Fruit fly (Drosophila melanogaster) whole organism, embryonic: ENCODE results near the gene Als2.
A peak's percentile ranks its signal among the peaks of the same experiment; 100 is the strongest.

Source experiments
- Atf3 ChIP-seq: fragments of 200-800 bp; sonication (Bioruptor generic); optimal IDR thresholded peaks from 3 replicates; lab custom pipeline; 2016; ENCODE audit warnings: missing biosample characterization, missing genetic modification characterization
- CG1024 ChIP-seq: fragments of 200-800 bp; sonication (Bioruptor generic); IDR thresholded peaks from 2 replicates; pipeline ENCODE4 v1.3.6; 2022; ENCODE audit warnings: missing biosample characterization, missing genetic modification characterization
- CG10321 ChIP-seq: fragments of 200-800 bp; sonication (Bioruptor generic); IDR thresholded peaks from 2 replicates; pipeline ENCODE4 v1.3.6; 2022; ENCODE audit warnings: missing biosample characterization, missing genetic modification characterization
- CG10431 ChIP-seq: fragments of 200-800 bp; sonication (Bioruptor generic); optimal IDR thresholded peaks from 3 replicates; lab custom pipeline; 2018; ENCODE audit warnings: missing biosample characterization, mild to moderate bottlenecking, missing genetic modification characterization
- CG11504 ChIP-seq: fragments of 200-800 bp; sonication (Bioruptor generic); optimal IDR thresholded peaks from 3 replicates; lab custom pipeline; 2019; ENCODE audit warnings: missing biosample characterization, mild to moderate bottlenecking, missing genetic modification characterization, moderate library complexity
- CG14710 ChIP-seq: fragments of 200-800 bp; sonication (Bioruptor generic); optimal IDR thresholded peaks from 3 replicates; lab custom pipeline; 2019; ENCODE audit warnings: missing biosample characterization, mild to moderate bottlenecking, missing genetic modification characterization, moderate library complexity
- CG14965 ChIP-seq: fragments of 200-800 bp; sonication (Bioruptor generic); optimal IDR thresholded peaks from 2 replicates; lab custom pipeline; 2016; ENCODE audit warnings: missing biosample characterization, missing genetic modification characterization, borderline replicate concordance
- CG1603 ChIP-seq: fragments of 200-800 bp; sonication (Bioruptor generic); optimal IDR thresholded peaks from 2 replicates; lab custom pipeline; 2019; ENCODE audit warnings: missing biosample characterization, mild to moderate bottlenecking, missing genetic modification characterization, moderate library complexity
- CG16813 ChIP-seq: fragments of 200-800 bp; sonication (Bioruptor generic); IDR thresholded peaks from 3 replicates; pipeline ENCODE4 v1.3.6; 2022; ENCODE audit warnings: missing biosample characterization, missing genetic modification characterization; ENCODE audit not compliant: partially characterized antibody
- CG16815 ChIP-seq: fragments of 200-800 bp; sonication (Bioruptor generic); optimal IDR thresholded peaks from 3 replicates; lab custom pipeline; 2017; ENCODE audit warnings: missing biosample characterization, mild to moderate bottlenecking, missing genetic modification characterization
- CG17186 ChIP-seq: fragments of 200-800 bp; sonication (Bioruptor generic); optimal IDR thresholded peaks from 3 replicates; lab custom pipeline; 2017; ENCODE audit warnings: missing biosample characterization, missing genetic modification reagents, missing genetic modification characterization
- CG17328 ChIP-seq: fragments of 200-800 bp; sonication (Bioruptor generic); IDR thresholded peaks from 2 replicates; pipeline ENCODE4 v1.3.6; 2022; ENCODE audit warnings: missing biosample characterization, missing genetic modification characterization
- CG1792 ChIP-seq: fragments of 200-800 bp; sonication (Bioruptor generic); optimal IDR thresholded peaks from 2 replicates; lab custom pipeline; 2016; ENCODE audit warnings: missing biosample characterization, missing genetic modification characterization
- CG3281 ChIP-seq: fragments of 200-800 bp; sonication (Bioruptor generic); optimal IDR thresholded peaks from 3 replicates; lab custom pipeline; 2017; ENCODE audit warnings: missing biosample characterization, mild to moderate bottlenecking, missing genetic modification characterization
- CG34376 ChIP-seq: fragments of 200-800 bp; sonication (Bioruptor generic); optimal IDR thresholded peaks from 2 replicates; lab custom pipeline; 2018; ENCODE audit warnings: missing biosample characterization, mild to moderate bottlenecking, missing genetic modification characterization
- CG6654 ChIP-seq: fragments of 200-800 bp; sonication (Bioruptor generic); optimal IDR thresholded peaks from 2 replicates; lab custom pipeline; 2017; ENCODE audit warnings: missing biosample characterization, mild to moderate bottlenecking, missing genetic modification characterization
- CG7556 ChIP-seq: fragments of 200-800 bp; sonication (Bioruptor generic); optimal IDR thresholded peaks from 2 replicates; lab custom pipeline; 2017; ENCODE audit warnings: missing biosample characterization, mild to moderate bottlenecking, missing genetic modification characterization
- CG8478 ChIP-seq: fragments of >200 bp; optimal IDR thresholded peaks from 2 replicates; lab custom pipeline; 2018
- CG9215 ChIP-seq: fragments of 200-800 bp; sonication (Bioruptor generic); IDR thresholded peaks from 2 replicates; pipeline ENCODE4 v1.3.6; 2022; ENCODE audit warnings: missing biosample characterization, missing genetic modification characterization
- CG9609 ChIP-seq: fragments of 200-800 bp; sonication (Bioruptor generic); optimal IDR thresholded peaks from 3 replicates; lab custom pipeline; 2016; ENCODE audit warnings: missing biosample characterization, missing genetic modification characterization
- CG9727 ChIP-seq: fragments of 200-800 bp; sonication (Bioruptor generic); optimal IDR thresholded peaks from 3 replicates; lab custom pipeline; 2017; ENCODE audit warnings: missing biosample characterization, mild to moderate bottlenecking, missing genetic modification characterization
- CG9876 ChIP-seq: fragments of 200-800 bp; sonication (Bioruptor generic); optimal IDR thresholded peaks from 2 replicates; lab custom pipeline; 2016; ENCODE audit warnings: missing biosample characterization, missing genetic modification characterization
- Deaf1 ChIP-seq: fragments of 200-800 bp; optimal IDR thresholded peaks from 3 replicates; lab custom pipeline; 2019; ENCODE audit warnings: missing biosample characterization, mild to moderate bottlenecking, missing genetic modification characterization, moderate library complexity
- Dek ChIP-seq: fragments of 200-800 bp; sonication (Bioruptor generic); optimal IDR thresholded peaks from 3 replicates; lab custom pipeline; 2019; ENCODE audit warnings: missing biosample characterization, mild to moderate bottlenecking, missing genetic modification characterization, moderate library complexity
- Dref ChIP-seq: fragments of 200-800 bp; sonication (Bioruptor generic); IDR thresholded peaks from 2 replicates; pipeline ENCODE4 v1.3.6; 2022; ENCODE audit warnings: missing biosample characterization, missing genetic modification characterization
- Drgx ChIP-seq: fragments of 200-800 bp; sonication (Bioruptor generic); IDR thresholded peaks from 2 replicates; pipeline ENCODE4 v1.3.6; 2022; ENCODE audit warnings: missing biosample characterization, missing genetic modification characterization
- HHEX ChIP-seq: fragments of 200-800 bp; sonication (Bioruptor generic); optimal IDR thresholded peaks from 3 replicates; lab custom pipeline; 2017; ENCODE audit warnings: missing biosample characterization, mild to moderate bottlenecking, missing genetic modification characterization, missing genetic modification reagents
- HLH3B ChIP-seq: fragments of 200-800 bp; sonication (Bioruptor generic); IDR thresholded peaks from 2 replicates; pipeline ENCODE4 v1.3.6; 2022; ENCODE audit warnings: missing biosample characterization, missing genetic modification characterization
- HLHmδ ChIP-seq: fragments of 200-800 bp; sonication (Bioruptor generic); optimal IDR thresholded peaks from 2 replicates; lab custom pipeline; 2018; ENCODE audit warnings: missing biosample characterization, mild to moderate bottlenecking, missing genetic modification characterization, moderate library complexity
- Hsf ChIP-seq: fragments of 200-800 bp; sonication (Bioruptor generic); optimal IDR thresholded peaks from 3 replicates; lab custom pipeline; 2016; ENCODE audit warnings: missing biosample characterization, missing genetic modification characterization
- Rfx ChIP-seq: fragments of 200-800 bp; sonication (Bioruptor generic); IDR thresholded peaks from 2 replicates; pipeline ENCODE4 v1.3.6; 2022; ENCODE audit warnings: missing biosample characterization, missing genetic modification characterization
- Xbp1 ChIP-seq: fragments of 200-800 bp; sonication (Bioruptor generic); optimal IDR thresholded peaks from 3 replicates; lab custom pipeline; 2016; ENCODE audit warnings: missing biosample characterization, mild to moderate bottlenecking, missing genetic modification characterization
- al ChIP-seq: fragments of 200-800 bp; sonication (Bioruptor generic); IDR thresholded peaks from 2 replicates; pipeline ENCODE4 v1.3.6; 2022; ENCODE audit warnings: missing biosample characterization, missing genetic modification characterization
- ato ChIP-seq: fragments of 200-800 bp; sonication (Bioruptor generic); IDR thresholded peaks from 2 replicates; pipeline ENCODE4 v1.3.6; 2022; ENCODE audit warnings: missing biosample characterization, missing genetic modification characterization; ENCODE audit not compliant: partially characterized antibody
- ems ChIP-seq: fragments of 200-800 bp; sonication (Bioruptor generic); optimal IDR thresholded peaks from 3 replicates; lab custom pipeline; 2016; ENCODE audit warnings: missing biosample characterization, missing genetic modification characterization
- fd3F ChIP-seq: fragments of 200-800 bp; sonication (Bioruptor generic); optimal IDR thresholded peaks from 2 replicates; lab custom pipeline; 2018; ENCODE audit warnings: missing biosample characterization, mild to moderate bottlenecking, missing genetic modification characterization, moderate library complexity
- ftz-f1 ChIP-seq: fragments of 200-800 bp; sonication (Bioruptor generic); optimal IDR thresholded peaks from 2 replicates; lab custom pipeline; 2016; ENCODE audit warnings: missing biosample characterization, missing genetic modification characterization
- gcm ChIP-seq: fragments of 200-800 bp; sonication (Bioruptor generic); optimal IDR thresholded peaks from 2 replicates; lab custom pipeline; 2019; ENCODE audit warnings: missing biosample characterization, mild to moderate bottlenecking, missing genetic modification characterization, moderate library complexity
- gsb-n ChIP-seq: fragments of 200-800 bp; sonication (Bioruptor generic); optimal IDR thresholded peaks from 3 replicates; lab custom pipeline; 2018; ENCODE audit warnings: missing biosample characterization, mild to moderate bottlenecking, missing genetic modification characterization
- kni ChIP-seq: fragments of 200-800 bp; sonication (Bioruptor generic); optimal IDR thresholded peaks from 3 replicates; lab custom pipeline; 2017; ENCODE audit warnings: mild to moderate bottlenecking, missing biosample characterization, missing genetic modification reagents, missing genetic modification characterization
- lab ChIP-seq: fragments of 200-800 bp; sonication (Bioruptor generic); optimal IDR thresholded peaks from 3 replicates; lab custom pipeline; 2017; ENCODE audit warnings: missing biosample characterization, missing genetic modification characterization, mild to moderate bottlenecking, moderate library complexity, missing genetic modification reagents
- nerfin-2 ChIP-seq: fragments of 200-800 bp; sonication (Bioruptor generic); IDR thresholded peaks from 2 replicates; pipeline ENCODE4 v1.3.6; 2022; ENCODE audit warnings: missing biosample characterization, missing genetic modification characterization; ENCODE audit not compliant: partially characterized antibody
- pnt ChIP-seq: fragments of 200-800 bp; sonication (Bioruptor generic); optimal IDR thresholded peaks from 3 replicates; lab custom pipeline; 2016; ENCODE audit warnings: missing biosample characterization, missing genetic modification characterization
- pum ChIP-seq: fragments of 200-800 bp; sonication (Bioruptor generic); optimal IDR thresholded peaks from 2 replicates; lab custom pipeline; 2016; ENCODE audit warnings: missing biosample characterization, missing genetic modification characterization
- pzg ChIP-seq: fragments of 200-800 bp; sonication (Bioruptor generic); optimal IDR thresholded peaks from 3 replicates; lab custom pipeline; 2018; ENCODE audit warnings: missing biosample characterization, mild to moderate bottlenecking, missing genetic modification characterization, moderate library complexity
- repo ChIP-seq: fragments of 200-800 bp; sonication (Bioruptor generic); optimal IDR thresholded peaks from 2 replicates; lab custom pipeline; 2016; ENCODE audit warnings: missing biosample characterization, missing genetic modification characterization
- scrt ChIP-seq: fragments of 200-800 bp; sonication (Bioruptor generic); optimal IDR thresholded peaks from 2 replicates; lab custom pipeline; 2018; ENCODE audit warnings: missing biosample characterization, mild to moderate bottlenecking, missing genetic modification characterization, moderate library complexity
- seq ChIP-seq: fragments of 200-800 bp; sonication (Bioruptor generic); IDR thresholded peaks from 2 replicates; pipeline ENCODE4 v1.3.6; 2022; ENCODE audit warnings: missing biosample characterization, missing genetic modification characterization
- tgo ChIP-seq: fragments of 200-800 bp; sonication (Bioruptor generic); IDR thresholded peaks from 3 replicates; pipeline ENCODE4 v1.3.6; 2022; ENCODE audit warnings: missing biosample characterization, missing genetic modification characterization
- tna ChIP-seq: fragments of 200-800 bp; sonication (Bioruptor generic); IDR thresholded peaks from 2 replicates; pipeline ENCODE4 v1.3.6; 2022; ENCODE audit warnings: missing biosample characterization, missing genetic modification characterization; ENCODE audit not compliant: partially characterized antibody
- yki ChIP-seq: fragments of >200 bp; optimal IDR thresholded peaks from 3 replicates; lab custom pipeline; 2018

The Als2 gene

dm6 chr3L:21679687-21680086, at the start of gene Als2, which contains the start of gene CG11248 (continued):
- TF ChIP-seq ftz-f1 (GFP tag; lab: Kevin White, UChicago) (no peak), kni (GFP tag; lab: Kevin White, UChicago) (no peak), CG17328 (peak; percentile 45; the same call in 1 of the 2 replicates), gcm (GFP tag; lab: Kevin White, UChicago) (no peak), CG14710 (tag; lab: Kevin White, UChicago) (peak; percentile 88), CG17186 (peak; percentile 50), Dref (GFP tag; lab: Robert Waterston, UW) (no peak), CG10431 (GFP tag; lab: Kevin White, UChicago) (no peak), Hsf (GFP tag; lab: Kevin White, UChicago) (peak; percentile 85), CG34376 (no peak), HLHmδ (no peak), CG9727 (GFP tag; lab: Kevin White, UChicago) (peak; percentile 66), CG1024 (GFP tag; lab: Robert Waterston, UW) (peak; percentile 14; the same call in 1 of the 2 replicates), pum (GFP tag; lab: Kevin White, UChicago) (peak; percentile 76), tna (no peak), scrt (GFP tag; lab: Kevin White, UChicago) (no peak), al (GFP tag; lab: Robert Waterston, UW) (peak; percentile 63; the same call in 1 of the 2 replicates), Atf3 (GFP tag; lab: Kevin White, UChicago) (peak; percentile 57), yki (no peak), pnt (peak; percentile 75), CG9609 (GFP tag; lab: Kevin White, UChicago) (peak; percentile 46), CG16815 (GFP tag; lab: Kevin White, UChicago) (peak; percentile 57), ato (GFP tag; lab: Robert Waterston, UW) (no peak), Deaf1 (no peak), CG10321 (no peak), CG1603 (tag; lab: Kevin White, UChicago) (no peak), pzg (GFP tag; lab: Kevin White, UChicago) (peak; percentile 55), CG1792 (peak; percentile 26), HLH3B (peak; percentile 54; the same call in 1 of the 2 replicates), CG8478 (lab: Kevin White, UChicago) (no peak), repo (GFP tag; lab: Kevin White, UChicago) (peak; percentile 23), fd3F (peak; percentile 70), CG9215 (peak; percentile 64), Drgx (GFP tag; lab: Robert Waterston, UW) (no peak), CG11504 (no peak), gsb-n (tag; lab: Kevin White, UChicago) (no peak), CG14965 (GFP tag; lab: Kevin White, UChicago) (no peak), Xbp1 (GFP tag; lab: Kevin White, UChicago) (peak; percentile 86), CG7556 (GFP tag; lab: Kevin White, UChicago) (no peak), Rfx (GFP tag; lab: Robert Waterston, UW) (peak; percentile 80), lab (no peak), Dek (tag; lab: Kevin White, UChicago) (no peak), nerfin-2 (GFP tag; lab: Robert Waterston, UW) (no peak), seq (0 out of 2 replicates have a peak, but pooled peaks have one; percentile 23), CG3281 (GFP tag; lab: Kevin White, UChicago) (no peak), CG16813 (no peak), tgo (peak; percentile 66), CG6654 (GFP tag; lab: Kevin White, UChicago) (peak; percentile 27), HHEX (GFP tag; lab: Kevin White, UChicago) (no peak), CG9876 (peak; percentile 50), ems (GFP tag; lab: Kevin White, UChicago) (peak; percentile 56)
